1 fruit fly cellular context compared by ENCODE assay signal in the genomic region with DNA sequence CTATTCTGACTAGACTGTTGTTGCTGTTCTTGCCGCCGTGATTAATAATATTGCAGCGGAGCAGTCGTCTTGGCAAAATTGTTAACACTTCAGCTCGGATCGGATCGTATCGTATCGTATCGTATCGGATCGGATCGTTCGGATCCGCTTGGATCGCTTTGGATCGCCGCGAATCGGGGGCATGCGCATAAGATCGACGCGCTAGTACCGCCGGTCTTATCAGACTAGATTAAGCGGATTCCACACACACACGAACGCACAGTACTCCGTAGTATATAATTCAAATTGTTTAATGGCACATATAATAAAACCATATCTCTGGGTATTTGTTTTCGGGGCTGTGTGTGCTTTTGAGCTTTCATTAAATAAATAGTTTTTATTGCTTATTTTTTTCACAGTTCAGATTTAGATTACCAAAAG.
TF ChIP-seq lines count a peak whose summit lies in the region.

No protein-coding gene starts in this region.

TF ChIP-seq in whole organism, embryonic, 481 proteins besides CTCF, POLR2A, EP300 and RAD21 (continued from another document and continues in another):
- TF ChIP-seq Fer1 (GFP tag; optimal IDR thresholded peaks at IDR 0.05; lab: Kevin White, UChicago) = peak; percentile 79
- no peak for TF ChIP-seq Mes4 (GFP tag; optimal IDR thresholded peaks at IDR 0.05; lab: Kevin White, UChicago)
- peak; percentile 47 for TF ChIP-seq CG11504 (tag; optimal IDR thresholded peaks at IDR 0.05; lab: Kevin White, UChicago)
- TF ChIP-seq CG17359 (tag; optimal IDR thresholded peaks at IDR 0.05; lab: Kevin White, UChicago) = peak; percentile 65
- peak; percentile 74 for TF ChIP-seq Hey (tag; optimal IDR thresholded peaks at IDR 0.05; lab: Kevin White, UChicago)
- TF ChIP-seq C15 (GFP tag; IDR thresholded peaks at IDR 0.05; lab: Robert Waterston, UW) = no peak
- peak; percentile 63 for TF ChIP-seq MTF-1 (GFP tag; optimal IDR thresholded peaks at IDR 0.05; lab: Kevin White, UChicago; ENCODE audit: borderline replicate concordance)
- peak; percentile 58 for TF ChIP-seq pfk (GFP tag; optimal IDR thresholded peaks at IDR 0.05; lab: Kevin White, UChicago)
- TF ChIP-seq bsh (GFP tag; optimal IDR thresholded peaks at IDR 0.05; lab: Kevin White, UChicago) = peak in 1 of 2 experiments; percentile 60
- peak; percentile 91 for TF ChIP-seq Med (GFP tag; lab: Kevin White, UChicago)
- no peak for TF ChIP-seq Sry-δ (GFP tag; optimal IDR thresholded peaks at IDR 0.05; lab: Kevin White, UChicago)
- peak; percentile 52 for TF ChIP-seq Fer2 (tag; optimal IDR thresholded peaks at IDR 0.05; lab: Kevin White, UChicago)
- no peak for TF ChIP-seq CG6791 (GFP tag; IDR thresholded peaks at IDR 0.05; lab: Robert Waterston, UW; ENCODE audit: partially characterized antibody)
- TF ChIP-seq D (optimal IDR thresholded peaks at IDR 0.05; lab: Kevin White, UChicago) = no peak
- TF ChIP-seq D (GFP tag; optimal IDR thresholded peaks at IDR 0.05; lab: Kevin White, UChicago) = no peak
- TF ChIP-seq CG10209 (GFP tag; optimal IDR thresholded peaks at IDR 0.05; lab: Kevin White, UChicago) = peak; percentile 58
- TF ChIP-seq CG3407 (GFP tag; optimal IDR thresholded peaks at IDR 0.05; lab: Kevin White, UChicago) = peak; percentile 72
- TF ChIP-seq CG9932 (GFP tag; IDR thresholded peaks at IDR 0.05; lab: Robert Waterston, UW) = 0 out of 2 replicates have a peak, but pooled peaks have one; percentile 14
- TF ChIP-seq CG18011 (GFP tag; optimal IDR thresholded peaks at IDR 0.05; lab: Kevin White, UChicago) = peak; percentile 24
- TF ChIP-seq Dek (tag; optimal IDR thresholded peaks at IDR 0.05; lab: Kevin White, UChicago) = peak; percentile 36
- TF ChIP-seq CG10431 (GFP tag; optimal IDR thresholded peaks at IDR 0.05; lab: Kevin White, UChicago) = peak; percentile 61
- TF ChIP-seq Sry-β (GFP tag; optimal IDR thresholded peaks at IDR 0.05; lab: Kevin White, UChicago) = peak; percentile 10
- TF ChIP-seq HmgZ (tag; optimal IDR thresholded peaks at IDR 0.05; lab: Kevin White, UChicago) = peak; percentile 67
- peak; percentile 19 for TF ChIP-seq bab2 (GFP tag; optimal IDR thresholded peaks at IDR 0.05; lab: Kevin White, UChicago)
- TF ChIP-seq CG32767 (GFP tag; IDR thresholded peaks at IDR 0.05; lab: Robert Waterston, UW) = peak; percentile 31; the same call in 1 of the 2 replicates
- 0 out of 2 replicates have a peak, but pooled peaks have one; percentile 27 for TF ChIP-seq CG17328 (GFP tag; IDR thresholded peaks at IDR 0.05; lab: Robert Waterston, UW)
- peak; percentile 98 for TF ChIP-seq mirr (GFP tag; optimal IDR thresholded peaks at IDR 0.05; lab: Kevin White, UChicago)
- TF ChIP-seq CG7839 (tag; optimal IDR thresholded peaks at IDR 0.05; lab: Kevin White, UChicago) = peak; percentile 2
- TF ChIP-seq CG4707 (GFP tag; optimal IDR thresholded peaks at IDR 0.05; lab: Kevin White, UChicago) = peak; percentile 67
- TF ChIP-seq CG2678 (tag; optimal IDR thresholded peaks at IDR 0.05; lab: Kevin White, UChicago) = peak; percentile 82
- peak; percentile 49 for TF ChIP-seq CG12659 (GFP tag; optimal IDR thresholded peaks at IDR 0.05; lab: Kevin White, UChicago)
- TF ChIP-seq CG6813 (GFP tag; optimal IDR thresholded peaks at IDR 0.05; lab: Kevin White, UChicago) = peak; percentile 55
- peak; percentile 52 for TF ChIP-seq cwo (GFP tag; optimal IDR thresholded peaks at IDR 0.05; lab: Kevin White, UChicago)
- peak; percentile 65 for TF ChIP-seq CG17385 (GFP tag; optimal IDR thresholded peaks at IDR 0.05; lab: Kevin White, UChicago)
- TF ChIP-seq CG9727 (GFP tag; optimal IDR thresholded peaks at IDR 0.05; lab: Kevin White, UChicago) = peak; percentile 35
- no peak for TF ChIP-seq CG12942 (GFP tag; optimal IDR thresholded peaks at IDR 0.05; lab: Kevin White, UChicago)
- peak; percentile 34 for TF ChIP-seq CG15514 (GFP tag; optimal IDR thresholded peaks at IDR 0.05; lab: Kevin White, UChicago)
- TF ChIP-seq exex (tag; optimal IDR thresholded peaks at IDR 0.05; lab: Kevin White, UChicago) = peak; percentile 96
- peak; percentile 67 for TF ChIP-seq odd (GFP tag; optimal IDR thresholded peaks at IDR 0.05; lab: Kevin White, UChicago)
- TF ChIP-seq klu (GFP tag; IDR thresholded peaks at IDR 0.05; lab: Robert Waterston, UW) = no peak
- no peak for TF ChIP-seq CG31388 (GFP tag; optimal IDR thresholded peaks at IDR 0.05; lab: Kevin White, UChicago)
- peak; percentile 49 for TF ChIP-seq CG1529 (GFP tag; optimal IDR thresholded peaks at IDR 0.05; lab: Kevin White, UChicago)
- TF ChIP-seq CG8290 (GFP tag; optimal IDR thresholded peaks at IDR 0.05; lab: Kevin White, UChicago) = no peak
- TF ChIP-seq CG8290 (tag; optimal IDR thresholded peaks at IDR 0.05; lab: Kevin White, UChicago) = peak in 1 of 2 experiments; percentile 40
- TF ChIP-seq ro (GFP tag; IDR thresholded peaks at IDR 0.05; lab: Robert Waterston, UW) = no peak
- TF ChIP-seq Xrp1 (GFP tag; IDR thresholded peaks at IDR 0.05; lab: Robert Waterston, UW) = 0 out of 2 replicates have a peak, but pooled peaks have one; percentile 28
- TF ChIP-seq CG2120 (GFP tag; optimal IDR thresholded peaks at IDR 0.05; lab: Kevin White, UChicago) = peak; percentile 24
- TF ChIP-seq pita (GFP tag; optimal IDR thresholded peaks at IDR 0.05; lab: Kevin White, UChicago) = no peak
- peak; percentile 93 for TF ChIP-seq sug (tag; optimal IDR thresholded peaks at IDR 0.05; lab: Kevin White, UChicago)
- no peak for TF ChIP-seq trh (GFP tag; optimal IDR thresholded peaks at IDR 0.05; lab: Kevin White, UChicago)
- TF ChIP-seq salm (tag; optimal IDR thresholded peaks at IDR 0.05; lab: Kevin White, UChicago) = peak; percentile 81
- TF ChIP-seq Eip74EF (GFP tag; optimal IDR thresholded peaks at IDR 0.05; lab: Kevin White, UChicago) = peak in 1 of 2 experiments; percentile 32
- TF ChIP-seq CG6689 (GFP tag; IDR thresholded peaks at IDR 0.05; lab: Robert Waterston, UW) = 0 out of 2 replicates have a peak, but pooled peaks have one; percentile 12
- TF ChIP-seq cas (GFP tag; IDR thresholded peaks at IDR 0.05; lab: Robert Waterston, UW) = no peak
- TF ChIP-seq Chrac-16 (GFP tag; optimal IDR thresholded peaks at IDR 0.05; lab: Kevin White, UChicago) = no peak
- TF ChIP-seq CG31365 (tag; optimal IDR thresholded peaks at IDR 0.05; lab: Kevin White, UChicago) = peak; percentile 29
- peak; percentile 43 for TF ChIP-seq CG6765 (GFP tag; optimal IDR thresholded peaks at IDR 0.05; lab: Kevin White, UChicago)
- no peak for TF ChIP-seq CG9797 (GFP tag; optimal IDR thresholded peaks at IDR 0.05; lab: Kevin White, UChicago)
- TF ChIP-seq Sox102F (GFP tag; optimal IDR thresholded peaks at IDR 0.05; lab: Kevin White, UChicago) = peak; percentile 20
- peak; percentile 72 for TF ChIP-seq Vsx1 (GFP tag; optimal IDR thresholded peaks at IDR 0.05; lab: Kevin White, UChicago)
- no peak for TF ChIP-seq Spps (tag; optimal IDR thresholded peaks at IDR 0.05; lab: Kevin White, UChicago)
- no peak for TF ChIP-seq Hsf (GFP tag; optimal IDR thresholded peaks at IDR 0.05; lab: Kevin White, UChicago)
- peak; percentile 75 for TF ChIP-seq CG17568 (GFP tag; optimal IDR thresholded peaks at IDR 0.05; lab: Kevin White, UChicago)
- peak; percentile 43 for TF ChIP-seq abd-A (tag; optimal IDR thresholded peaks at IDR 0.05; lab: Kevin White, UChicago)
- peak; percentile 63 for TF ChIP-seq gcm (GFP tag; optimal IDR thresholded peaks at IDR 0.05; lab: Kevin White, UChicago)
- TF ChIP-seq hkb (optimal IDR thresholded peaks at IDR 0.05; lab: Kevin White, UChicago) = no peak
- peak; percentile 64 for TF ChIP-seq hkb (GFP tag; IDR thresholded peaks at IDR 0.05; lab: Robert Waterston, UW)
- peak; percentile 69 for TF ChIP-seq GATAe (GFP tag; conservative IDR thresholded peaks at IDR 0.05; lab: Robert Waterston, UW)
- peak; percentile 41 for TF ChIP-seq NfI (GFP tag; optimal IDR thresholded peaks at IDR 0.05; lab: Kevin White, UChicago)
- TF ChIP-seq otp (GFP tag; IDR thresholded peaks at IDR 0.05; lab: Robert Waterston, UW) = 0 out of 3 replicates have a peak, but pooled peaks have one; percentile 13
- peak; percentile 51; the same call in 1 of the 2 replicates for TF ChIP-seq Atf6 (GFP tag; IDR thresholded peaks at IDR 0.05; lab: Robert Waterston, UW)
- peak; percentile 68 for TF ChIP-seq BtbVII (GFP tag; optimal IDR thresholded peaks at IDR 0.05; lab: Kevin White, UChicago)
- peak; percentile 51 for TF ChIP-seq CG5180 (GFP tag; optimal IDR thresholded peaks at IDR 0.05; lab: Kevin White, UChicago)
- TF ChIP-seq cg (GFP tag; optimal IDR thresholded peaks at IDR 0.05; lab: Kevin White, UChicago) = peak; percentile 43
- peak; percentile 34 for TF ChIP-seq oc (tag; optimal IDR thresholded peaks at IDR 0.05; lab: Kevin White, UChicago)
- TF ChIP-seq CG33557 (GFP tag; optimal IDR thresholded peaks at IDR 0.05; lab: Kevin White, UChicago) = no peak
- peak; percentile 61 for TF ChIP-seq CG13424 (tag; optimal IDR thresholded peaks at IDR 0.05; lab: Kevin White, UChicago)
- no peak for TF ChIP-seq CG17186 (GFP tag; optimal IDR thresholded peaks at IDR 0.05; lab: Kevin White, UChicago)
- TF ChIP-seq kah (GFP tag; optimal IDR thresholded peaks at IDR 0.05; lab: Kevin White, UChicago) = peak; percentile 18
- peak; percentile 58 for TF ChIP-seq CG15269 (tag; optimal IDR thresholded peaks at IDR 0.05; lab: Kevin White, UChicago)
- TF ChIP-seq Camta (GFP tag; optimal IDR thresholded peaks at IDR 0.05; lab: Kevin White, UChicago) = peak; percentile 0
- peak; percentile 21 for TF ChIP-seq gro (GFP tag; optimal IDR thresholded peaks at IDR 0.05; lab: Kevin White, UChicago)
- TF ChIP-seq Rfx (GFP tag; IDR thresholded peaks at IDR 0.05; lab: Robert Waterston, UW) = peak; percentile 46; the same call in 1 of the 2 replicates
- peak; percentile 13 for TF ChIP-seq CG3838 (GFP tag; optimal IDR thresholded peaks at IDR 0.05; lab: Kevin White, UChicago)
- peak; percentile 43; the same call in 1 of the 2 replicates for TF ChIP-seq onecut (GFP tag; IDR thresholded peaks at IDR 0.05; lab: Robert Waterston, UW)
- peak; percentile 19 for TF ChIP-seq dmrt99B (tag; optimal IDR thresholded peaks at IDR 0.05; lab: Kevin White, UChicago)
- no peak for TF ChIP-seq CG9817 (tag; optimal IDR thresholded peaks at IDR 0.05; lab: Kevin White, UChicago)
- peak; percentile 16 for TF ChIP-seq CG6683 (GFP tag; optimal IDR thresholded peaks at IDR 0.05; lab: Kevin White, UChicago)
- peak; percentile 55 for TF ChIP-seq Fer3 (tag; optimal IDR thresholded peaks at IDR 0.05; lab: Kevin White, UChicago)
- TF ChIP-seq Hand (GFP tag; optimal IDR thresholded peaks at IDR 0.05; lab: Kevin White, UChicago) = peak; percentile 16
- TF ChIP-seq Optix (GFP tag; IDR thresholded peaks at IDR 0.05; lab: Robert Waterston, UW) = no peak
- peak; percentile 29 for TF ChIP-seq Nf-YB (GFP tag; optimal IDR thresholded peaks at IDR 0.05; lab: Kevin White, UChicago)
- peak; percentile 29 for TF ChIP-seq fd64A (GFP tag; optimal IDR thresholded peaks at IDR 0.05; lab: Kevin White, UChicago)
- no peak for TF ChIP-seq tup (GFP tag; optimal IDR thresholded peaks at IDR 0.05; lab: Kevin White, UChicago)
- no peak for TF ChIP-seq Oli (tag; optimal IDR thresholded peaks at IDR 0.05; lab: Kevin White, UChicago)
- peak; percentile 67 for TF ChIP-seq tap (tag; optimal IDR thresholded peaks at IDR 0.05; lab: Kevin White, UChicago)
- no peak for TF ChIP-seq en (GFP tag; optimal IDR thresholded peaks at IDR 0.05; lab: Kevin White, UChicago)
- TF ChIP-seq CG8924 (tag; optimal IDR thresholded peaks at IDR 0.05; lab: Kevin White, UChicago) = peak; percentile 71
- TF ChIP-seq Elba2 (GFP tag; optimal IDR thresholded peaks at IDR 0.05; lab: Kevin White, UChicago) = no peak
- TF ChIP-seq CG6254 (GFP tag; optimal IDR thresholded peaks at IDR 0.05; lab: Kevin White, UChicago) = peak; percentile 51
- no peak for TF ChIP-seq CG14050 (GFP tag; IDR thresholded peaks at IDR 0.05; lab: Robert Waterston, UW)
- no peak for TF ChIP-seq chn (GFP tag; optimal IDR thresholded peaks at IDR 0.05; lab: Kevin White, UChicago)
- peak; percentile 26 for TF ChIP-seq CG11723 (GFP tag; optimal IDR thresholded peaks at IDR 0.05; lab: Kevin White, UChicago)
- no peak for TF ChIP-seq CG8359 (GFP tag; optimal IDR thresholded peaks at IDR 0.05; lab: Kevin White, UChicago; ENCODE audit: borderline replicate concordance)
- TF ChIP-seq CG12769 (tag; optimal IDR thresholded peaks at IDR 0.05; lab: Kevin White, UChicago) = peak; percentile 60
- peak; percentile 1 for TF ChIP-seq CG2712 (tag; optimal IDR thresholded peaks at IDR 0.05; lab: Kevin White, UChicago)
- TF ChIP-seq E2f2 (GFP tag; IDR thresholded peaks at IDR 0.05; lab: Robert Waterston, UW) = peak; percentile 18; the same call in 1 of the 2 replicates
- TF ChIP-seq Jarid2 (GFP tag; optimal IDR thresholded peaks at IDR 0.05; lab: Kevin White, UChicago) = no peak
- TF ChIP-seq CG6854 (GFP tag; optimal IDR thresholded peaks at IDR 0.05; lab: Kevin White, UChicago) = peak; percentile 59
- TF ChIP-seq CoRest (tag; optimal IDR thresholded peaks at IDR 0.05; lab: Kevin White, UChicago) = peak; percentile 13
- no peak for TF ChIP-seq slou (GFP tag; optimal IDR thresholded peaks at IDR 0.05; lab: Kevin White, UChicago)
- peak; percentile 19 for TF ChIP-seq CG10147 (GFP tag; optimal IDR thresholded peaks at IDR 0.05; lab: Kevin White, UChicago)
- TF ChIP-seq insv (GFP tag; optimal IDR thresholded peaks at IDR 0.05; lab: Kevin White, UChicago) = no peak
- TF ChIP-seq CG12104 (GFP tag; optimal IDR thresholded peaks at IDR 0.05; lab: Kevin White, UChicago) = peak; percentile 17
- TF ChIP-seq CG4854 (GFP tag; optimal IDR thresholded peaks at IDR 0.05; lab: Kevin White, UChicago) = no peak
- peak; percentile 37 for TF ChIP-seq CG7556 (GFP tag; optimal IDR thresholded peaks at IDR 0.05; lab: Kevin White, UChicago)
- TF ChIP-seq ci (GFP tag; IDR thresholded peaks at IDR 0.05; lab: Robert Waterston, UW) = peak; percentile 79
- peak; percentile 21 for TF ChIP-seq ftz-f1 (GFP tag; optimal IDR thresholded peaks at IDR 0.05; lab: Kevin White, UChicago)
- TF ChIP-seq CG14014 (GFP tag; IDR thresholded peaks at IDR 0.05; lab: Robert Waterston, UW) = peak; percentile 71; the same call in 1 of the 2 replicates
- no peak for TF ChIP-seq fru (optimal IDR thresholded peaks at IDR 0.05; lab: Kevin White, UChicago)
- no peak for TF ChIP-seq CG13775 (GFP tag; optimal IDR thresholded peaks at IDR 0.05; lab: Kevin White, UChicago)
- peak; percentile 13 for TF ChIP-seq tio (GFP tag; optimal IDR thresholded peaks at IDR 0.05; lab: Kevin White, UChicago)
- no peak for TF ChIP-seq croc (GFP tag; conservative IDR thresholded peaks at IDR 0.05; lab: Robert Waterston, UW)
- TF ChIP-seq schlank (tag; optimal IDR thresholded peaks at IDR 0.05; lab: Kevin White, UChicago) = peak; percentile 55
- peak; percentile 81 for TF ChIP-seq CrebB (tag; optimal IDR thresholded peaks at IDR 0.05; lab: Kevin White, UChicago)
- TF ChIP-seq sens-2 (GFP tag; IDR thresholded peaks at IDR 0.05; lab: Robert Waterston, UW) = no peak
